Fruit fly (Drosophila melanogaster) whole organism, embryonic: ENCODE results near the gene Ac13E.

Experiments
- B-H2 ChIP-seq: fragments of 200-800 bp; sonication (Bioruptor generic); optimal IDR thresholded peaks from 2 replicates; lab custom pipeline; 2018; ENCODE audit warnings: missing biosample characterization, mild to moderate bottlenecking, missing genetic modification characterization
- BEAF-32 ChIP-seq: fragments of 200-800 bp; sonication (Bioruptor generic); optimal IDR thresholded peaks from 3 replicates; lab custom pipeline; 2017; ENCODE audit warnings: missing biosample characterization, missing genetic modification characterization, mild to moderate bottlenecking, moderate library complexity, missing genetic modification reagents
- CG10431 ChIP-seq: fragments of 200-800 bp; sonication (Bioruptor generic); optimal IDR thresholded peaks from 3 replicates; lab custom pipeline; 2018; ENCODE audit warnings: missing biosample characterization, mild to moderate bottlenecking, missing genetic modification characterization
- CG10543 ChIP-seq: fragments of 200-800 bp; sonication (Bioruptor generic); optimal IDR thresholded peaks from 3 replicates; lab custom pipeline; 2017; ENCODE audit warnings: missing biosample characterization, mild to moderate bottlenecking, missing genetic modification characterization, moderate library complexity
- CG11504 ChIP-seq: fragments of 200-800 bp; sonication (Bioruptor generic); optimal IDR thresholded peaks from 3 replicates; lab custom pipeline; 2019; ENCODE audit warnings: missing biosample characterization, mild to moderate bottlenecking, missing genetic modification characterization, moderate library complexity
- CG11560 ChIP-seq: fragments of 200-800 bp; sonication (Bioruptor generic); IDR thresholded peaks from 3 replicates; pipeline ENCODE4 v1.3.6; 2022; ENCODE audit warnings: missing biosample characterization, missing genetic modification characterization
- CG12659 ChIP-seq: fragments of 200-800 bp; sonication (Bioruptor generic); optimal IDR thresholded peaks from 3 replicates; lab custom pipeline; 2017; ENCODE audit warnings: mild to moderate bottlenecking, missing biosample characterization, missing genetic modification reagents, missing genetic modification characterization
- CG1647 ChIP-seq: fragments of 200-800 bp; sonication (Bioruptor generic); optimal IDR thresholded peaks from 3 replicates; lab custom pipeline; 2016; ENCODE audit warnings: missing biosample characterization, missing genetic modification characterization
- CG16779 ChIP-seq: fragments of 200-800 bp; sonication (Bioruptor generic); IDR thresholded peaks from 2 replicates; pipeline ENCODE4 v1.3.6; 2022; ENCODE audit warnings: missing biosample characterization, missing genetic modification characterization
- CG17568 ChIP-seq: fragments of 200-800 bp; sonication (Bioruptor generic); optimal IDR thresholded peaks from 2 replicates; lab custom pipeline; 2018; ENCODE audit warnings: missing biosample characterization, mild to moderate bottlenecking, missing genetic modification characterization, moderate library complexity
- CG17612 ChIP-seq: fragments of 200-800 bp; sonication (Bioruptor generic); IDR thresholded peaks from 2 replicates; pipeline ENCODE4 v1.3.6; 2022; ENCODE audit warnings: missing biosample characterization, missing genetic modification characterization
- CG32767 ChIP-seq: fragments of 200-800 bp; sonication (Bioruptor generic); IDR thresholded peaks from 2 replicates; pipeline ENCODE4 v1.3.6; 2022; ENCODE audit warnings: missing biosample characterization, missing genetic modification characterization
- CG7963 ChIP-seq: fragments of 200-800 bp; sonication (Bioruptor generic); IDR thresholded peaks from 3 replicates; pipeline ENCODE4 v1.3.6; 2022; ENCODE audit warnings: missing biosample characterization, missing genetic modification characterization; ENCODE audit not compliant: partially characterized antibody
- CG8359 ChIP-seq: fragments of 200-800 bp; sonication (Bioruptor generic); optimal IDR thresholded peaks from 2 replicates; lab custom pipeline; 2017; ENCODE audit warnings: missing biosample characterization, mild to moderate bottlenecking, missing genetic modification characterization, borderline replicate concordance
- CG9215 ChIP-seq: fragments of 200-800 bp; sonication (Bioruptor generic); IDR thresholded peaks from 2 replicates; pipeline ENCODE4 v1.3.6; 2022; ENCODE audit warnings: missing biosample characterization, missing genetic modification characterization
- CHES-1-like ChIP-seq: fragments of 200-800 bp; sonication (Bioruptor generic); optimal IDR thresholded peaks from 2 replicates; lab custom pipeline; 2016; ENCODE audit warnings: missing biosample characterization, missing genetic modification characterization
- E2f1 ChIP-seq: fragments of 200-800 bp; sonication (Bioruptor generic); IDR thresholded peaks from 2 replicates; pipeline ENCODE4 v1.3.6; 2022; ENCODE audit warnings: missing biosample characterization, missing genetic modification characterization
- Hmx ChIP-seq: fragments of 200-800 bp; sonication (Bioruptor generic); optimal IDR thresholded peaks from 2 replicates; lab custom pipeline; 2016; ENCODE audit warnings: missing biosample characterization, missing genetic modification characterization
- Lhr ChIP-seq: fragments of 200-800 bp; sonication (Bioruptor generic); optimal IDR thresholded peaks from 3 replicates; lab custom pipeline; 2017; ENCODE audit warnings: mild to moderate bottlenecking, missing biosample characterization, missing genetic modification reagents, missing genetic modification characterization
- MESR4 ChIP-seq: fragments of 200-800 bp; sonication (Bioruptor generic); optimal IDR thresholded peaks from 2 replicates; lab custom pipeline; 2018; ENCODE audit warnings: missing biosample characterization, mild to moderate bottlenecking, missing genetic modification characterization, moderate library complexity
- NFAT ChIP-seq: fragments of 200-800 bp; sonication (Bioruptor generic); IDR thresholded peaks from 2 replicates; pipeline ENCODE4 v1.3.6; 2022; ENCODE audit warnings: missing biosample characterization, missing genetic modification characterization
- Optix ChIP-seq: fragments of 200-800 bp; sonication (Bioruptor generic); IDR thresholded peaks from 3 replicates; pipeline ENCODE4 v1.3.6; 2022; ENCODE audit warnings: missing biosample characterization, missing genetic modification characterization
- Ravus ChIP-seq: fragments of 200-800 bp; sonication (Bioruptor generic); IDR thresholded peaks from 2 replicates; pipeline ENCODE4 v1.3.6; 2022; ENCODE audit warnings: missing biosample characterization, missing genetic modification characterization
- Usf ChIP-seq: fragments of 200-800 bp; sonication (Bioruptor generic); optimal IDR thresholded peaks from 2 replicates; lab custom pipeline; 2017; ENCODE audit warnings: missing genotype, missing biosample characterization, missing genetic modification characterization
- Xrp1 ChIP-seq: fragments of 200-800 bp; sonication (Bioruptor generic); IDR thresholded peaks from 2 replicates; pipeline ENCODE4 v1.3.6; 2022; ENCODE audit warnings: missing biosample characterization, missing genetic modification characterization
- bbx ChIP-seq: fragments of 200-800 bp; sonication (Bioruptor generic); IDR thresholded peaks from 2 replicates; pipeline ENCODE4 v1.3.6; 2022; ENCODE audit warnings: missing biosample characterization, missing genetic modification characterization; ENCODE audit not compliant: partially characterized antibody
- cato ChIP-seq: fragments of 200-800 bp; sonication (Bioruptor generic); optimal IDR thresholded peaks from 2 replicates; lab custom pipeline; 2016; ENCODE audit warnings: missing biosample characterization, missing genetic modification characterization, borderline replicate concordance
- caup ChIP-seq: fragments of 200-800 bp; sonication (Bioruptor generic); optimal IDR thresholded peaks from 3 replicates; lab custom pipeline; 2017; ENCODE audit warnings: missing biosample characterization, mild to moderate bottlenecking, missing genetic modification characterization, moderate library complexity; ENCODE audit not compliant: severe bottlenecking
- crol ChIP-seq: fragments of 200-800 bp; sonication (Bioruptor generic); IDR thresholded peaks from 2 replicates; pipeline ENCODE4 v1.3.6; 2022; ENCODE audit warnings: missing biosample characterization, missing genetic modification characterization
- dmrt11E ChIP-seq: fragments of 200-800 bp; sonication (Bioruptor generic); optimal IDR thresholded peaks from 3 replicates; lab custom pipeline; 2018; ENCODE audit warnings: missing biosample characterization, mild to moderate bottlenecking, missing genetic modification characterization, moderate library complexity
- dpn ChIP-seq, 2 experiments: fragments of 200-800 bp; sonication (Bioruptor generic); optimal IDR thresholded peaks; 3 replicates each; lab custom pipeline; 2016; ENCODE audit warnings: missing biosample characterization in 2 of 2, missing genetic modification characterization in 2 of 2
- emc ChIP-seq: fragments of 200-800 bp; sonication (Bioruptor generic); optimal IDR thresholded peaks from 2 replicates; lab custom pipeline; 2016; ENCODE audit warnings: missing biosample characterization, missing genetic modification characterization
- eyg ChIP-seq: fragments of 200-800 bp; sonication (Bioruptor generic); optimal IDR thresholded peaks from 3 replicates; lab custom pipeline; 2016; ENCODE audit warnings: missing biosample characterization, missing genetic modification characterization
- grn ChIP-seq: fragments of 200-800 bp; sonication (Bioruptor generic); optimal IDR thresholded peaks from 3 replicates; lab custom pipeline; 2017; ENCODE audit warnings: missing biosample characterization, missing genetic modification characterization
- gsb-n ChIP-seq: fragments of 200-800 bp; sonication (Bioruptor generic); optimal IDR thresholded peaks from 3 replicates; lab custom pipeline; 2018; ENCODE audit warnings: missing biosample characterization, mild to moderate bottlenecking, missing genetic modification characterization
- jigr1 ChIP-seq: fragments of 200-800 bp; sonication (Bioruptor generic); IDR thresholded peaks from 3 replicates; pipeline ENCODE4 v1.3.6; 2022; ENCODE audit warnings: missing biosample characterization, missing genetic modification characterization
- lmd ChIP-seq: fragments of 200-800 bp; sonication (Bioruptor generic); IDR thresholded peaks from 2 replicates; pipeline ENCODE4 v1.3.6; 2022; ENCODE audit warnings: missing biosample characterization, missing genetic modification characterization
- mam ChIP-seq: fragments of 200-800 bp; sonication (Bioruptor generic); optimal IDR thresholded peaks from 3 replicates; lab custom pipeline; 2016; ENCODE audit warnings: missing biosample characterization, missing genetic modification characterization
- odd ChIP-seq: fragments of 200-800 bp; sonication (Bioruptor generic); optimal IDR thresholded peaks from 2 replicates; lab custom pipeline; 2017; ENCODE audit warnings: missing biosample characterization, mild to moderate bottlenecking, missing genetic modification characterization
- org-1 ChIP-seq: fragments of 200-800 bp; sonication (Bioruptor generic); optimal IDR thresholded peaks from 2 replicates; lab custom pipeline; 2017; ENCODE audit warnings: missing biosample characterization, missing genetic modification characterization
- pho ChIP-seq: fragments of 200-800 bp; sonication (Bioruptor generic); optimal IDR thresholded peaks from 2 replicates; lab custom pipeline; 2016; ENCODE audit warnings: missing biosample characterization, missing genetic modification characterization
- row ChIP-seq: fragments of 200-800 bp; sonication (Bioruptor generic); IDR thresholded peaks from 3 replicates; pipeline ENCODE4 v1.3.6; 2022; ENCODE audit warnings: missing biosample characterization, missing genetic modification characterization
- sc ChIP-seq, 3 experiments: fragments of >200 bp in 2 of 3; fragments of 200-800 bp in 1 of 3; sonication (Bioruptor generic) in 1 of 3; optimal IDR thresholded peaks; 2 replicates in 2 of 3; 3 replicates in 1 of 3; lab custom pipeline; 2017; ENCODE audit warnings: mild to moderate bottlenecking in 1 of 3, missing biosample characterization in 1 of 3, missing genetic modification characterization in 1 of 3, missing genetic modification reagents in 1 of 3
- sd ChIP-seq: fragments of 200-800 bp; sonication (Bioruptor generic); optimal IDR thresholded peaks from 3 replicates; lab custom pipeline; 2018; ENCODE audit warnings: missing biosample characterization, mild to moderate bottlenecking, missing genetic modification characterization, moderate library complexity
- sens ChIP-seq: fragments of 200-800 bp; sonication (Bioruptor generic); peaks from one replicate; lab custom pipeline; 2016; ENCODE audit warnings: missing biosample characterization, missing genetic modification characterization
- stc ChIP-seq: fragments of 200-800 bp; sonication (Bioruptor generic); IDR thresholded peaks from 2 replicates; pipeline ENCODE4 v1.3.6; 2022; ENCODE audit warnings: missing biosample characterization, missing genetic modification characterization
- toy ChIP-seq: fragments of 200-800 bp; sonication (Bioruptor generic); IDR thresholded peaks from 2 replicates; pipeline ENCODE4 v1.3.6; 2022; ENCODE audit warnings: missing biosample characterization, missing genetic modification characterization
- twi ChIP-seq: fragments of 200-800 bp; optimal IDR thresholded peaks from 2 replicates; lab custom pipeline; 2019; ENCODE audit warnings: missing biosample characterization, mild to moderate bottlenecking, missing genetic modification characterization, moderate library complexity
- tx ChIP-seq: fragments of 200-800 bp; sonication (Bioruptor generic); optimal IDR thresholded peaks from 2 replicates; lab custom pipeline; 2016; ENCODE audit warnings: missing biosample characterization, missing genetic modification characterization
- wdn ChIP-seq: fragments of 200-800 bp; sonication (Bioruptor generic); IDR thresholded peaks from 2 replicates; pipeline ENCODE4 v1.3.6; 2022; ENCODE audit warnings: missing biosample characterization, missing genetic modification characterization

The Ac13E gene

dm6 chrX:15593477-15594229, 39.6 kb upstream of the Ac13E start, which contains the start of gene Chsy (continued):
- no peak for TF ChIP-seq E2f1
- TF ChIP-seq odd: no peak
- TF ChIP-seq BEAF-32 (GFP tag; lab: Kevin White, UChicago): no peak
- TF ChIP-seq CG12659 (GFP tag; lab: Kevin White, UChicago): no peak
- TF ChIP-seq jigr1 (GFP tag; lab: Robert Waterston, UW): no peak
- TF ChIP-seq Lhr: no peak
- TF ChIP-seq CG1647: no peak
- no peak for TF ChIP-seq pho (GFP tag; lab: Kevin White, UChicago)
- TF ChIP-seq org-1 (GFP tag; lab: Kevin White, UChicago): no peak
- no peak for TF ChIP-seq Usf (GFP tag; lab: Kevin White, UChicago)
- TF ChIP-seq Xrp1 (GFP tag; lab: Robert Waterston, UW): peak; percentile 56; the same call in 1 of the 2 replicates
- no peak for TF ChIP-seq CG16779
- no peak for TF ChIP-seq crol (GFP tag; lab: Robert Waterston, UW)
- no peak for TF ChIP-seq CG10431 (GFP tag; lab: Kevin White, UChicago)
- no peak for TF ChIP-seq sd (tag; lab: Kevin White, UChicago)
- no peak for TF ChIP-seq Hmx (GFP tag; lab: Kevin White, UChicago)
- TF ChIP-seq CG7963 (GFP tag; lab: Robert Waterston, UW): no peak
- TF ChIP-seq wdn (GFP tag; lab: Robert Waterston, UW): no peak
- no peak for TF ChIP-seq grn
- no peak for TF ChIP-seq emc
- TF ChIP-seq row (GFP tag; lab: Robert Waterston, UW): peak; percentile 80
- TF ChIP-seq CG32767: no peak
- no peak for TF ChIP-seq twi (tag; lab: Kevin White, UChicago)
- no peak for TF ChIP-seq tx (GFP tag; lab: Kevin White, UChicago)
- TF ChIP-seq mam (GFP tag; lab: Kevin White, UChicago): no peak
- TF ChIP-seq CG11560 (tag; lab: Robert Waterston, UW): no peak
- peak; percentile 56 for TF ChIP-seq sens (GFP tag; lab: Kevin White, UChicago)
- TF ChIP-seq CG10543 (GFP tag; lab: Kevin White, UChicago): peak; percentile 10
- no peak for TF ChIP-seq CG8359 (GFP tag; lab: Kevin White, UChicago)
- TF ChIP-seq MESR4 (GFP tag; lab: Kevin White, UChicago): no peak
- no peak for TF ChIP-seq toy (GFP tag; lab: Robert Waterston, UW)
- no peak for TF ChIP-seq CHES-1-like
- 0 out of 2 replicates have a peak, but pooled peaks have one; percentile 20 for TF ChIP-seq stc (GFP tag; lab: Robert Waterston, UW)
- no peak for TF ChIP-seq caup (GFP tag; lab: Kevin White, UChicago)
- peak; percentile 46; the same call in 1 of the 2 replicates for TF ChIP-seq NFAT
- no peak for TF ChIP-seq CG17612
- no peak for TF ChIP-seq Ravus (GFP tag; lab: Robert Waterston, UW)
- TF ChIP-seq CG11504 (tag; lab: Kevin White, UChicago): no peak
- no peak for TF ChIP-seq bbx (GFP tag; lab: Robert Waterston, UW)
- TF ChIP-seq sc (optimal IDR thresholded peaks at IDR 0.05; lab: Kevin White, UChicago): no peak
- TF ChIP-seq sc (GFP tag; optimal IDR thresholded peaks at IDR 0.05; lab: Kevin White, UChicago): no peak
- TF ChIP-seq gsb-n: no peak
- no peak for TF ChIP-seq cato (GFP tag; lab: Kevin White, UChicago)
- no peak for TF ChIP-seq lmd (GFP tag; lab: Robert Waterston, UW)
- no peak for TF ChIP-seq CG9215 (GFP tag; lab: Robert Waterston, UW)
- no peak for TF ChIP-seq eyg (GFP tag; lab: Kevin White, UChicago)
- no peak for TF ChIP-seq dpn (GFP tag; optimal IDR thresholded peaks at IDR 0.05; lab: Kevin White, UChicago)
- TF ChIP-seq CG17568: no peak
- no peak for TF ChIP-seq B-H2 (GFP tag; lab: Kevin White, UChicago)
- no peak for TF ChIP-seq dmrt11E (tag; lab: Kevin White, UChicago)
- no peak for TF ChIP-seq Optix
